Worm (Caenorhabditis elegans) whole organism, L4 larva: ENCODE results near the gene C39E9.8.
A peak's percentile ranks its signal among the peaks of the same experiment; 100 is the strongest.

ENCODE experiments used
- F10B5.3 ChIP-seq: sonication (generic microtip); optimal IDR thresholded peaks from 2 replicates; lab custom pipeline; 2016; ENCODE audit warnings: mild to moderate bottlenecking, missing genetic modification characterization, missing compliant biosample characterization
- F37D6.2 ChIP-seq: sonication (generic microtip); optimal IDR thresholded peaks from 2 replicates; lab custom pipeline; 2016; ENCODE audit warnings: mild to moderate bottlenecking, missing genetic modification characterization, missing compliant biosample characterization
- F49E8.2 ChIP-seq: sonication (generic microtip); optimal IDR thresholded peaks from 2 replicates; lab custom pipeline; 2016; ENCODE audit warnings: missing compliant biosample characterization, mild to moderate bottlenecking, missing genetic modification characterization, borderline replicate concordance
- R02D3.7 ChIP-seq: fragments of 150-350 bp; sonication (generic microtip); optimal IDR thresholded peaks from 3 replicates; lab custom pipeline; 2014; ENCODE audit warnings: missing biosample characterization, missing genetic modification characterization
- Y48G9A.11 ChIP-seq: fragments of 200-800 bp; sonication (Bioruptor generic); IDR thresholded peaks from 2 replicates; pipeline ENCODE4 v1.3.6; 2022; ENCODE audit warnings: missing genetic modification reagents, missing genetic modification characterization, missing compliant biosample characterization
- Y75B8A.6 ChIP-seq: fragments of 200-800 bp; sonication (Bioruptor generic); IDR thresholded peaks from 2 replicates; pipeline ENCODE4 v1.3.6; 2022; ENCODE audit warnings: missing genetic modification reagents, missing genetic modification characterization, missing compliant biosample characterization
- ZK337.2 ChIP-seq: fragments of 200-800 bp; sonication (Bioruptor generic); IDR thresholded peaks from 2 replicates; pipeline ENCODE4 v1.3.6; 2022; ENCODE audit warnings: missing genetic modification reagents, missing genetic modification characterization, missing compliant biosample characterization
- aly-2 ChIP-seq: sonication (generic microtip); optimal IDR thresholded peaks from 2 replicates; lab custom pipeline; 2018; ENCODE audit warnings: missing biosample characterization, missing genetic modification characterization
- arid-1 ChIP-seq: fragments of 200-800 bp; sonication (Bioruptor generic); conservative IDR thresholded peaks from 2 replicates; pipeline ENCODE4 v1.3.6; 2022; ENCODE audit warnings: missing genetic modification reagents, missing genetic modification characterization, missing compliant biosample characterization
- attf-4 ChIP-seq: sonication (generic microtip); optimal IDR thresholded peaks from 3 replicates; lab custom pipeline; 2017; ENCODE audit warnings: missing biosample characterization, missing genetic modification characterization
- ceh-28 ChIP-seq: fragments of 150-350 bp; optimal IDR thresholded peaks from 2 replicates; lab custom pipeline; 2014; ENCODE audit warnings: missing biosample characterization, missing genetic modification reagents, missing genetic modification characterization
- ceh-62 ChIP-seq: sonication (generic microtip); optimal IDR thresholded peaks from 2 replicates; lab custom pipeline; 2017; ENCODE audit warnings: missing biosample characterization, missing genetic modification characterization
- ceh-82 ChIP-seq: sonication (generic microtip); optimal IDR thresholded peaks from 2 replicates; lab custom pipeline; 2017; ENCODE audit warnings: missing biosample characterization, missing genetic modification characterization
- ces-1 ChIP-seq: fragments of 150-350 bp; sonication (generic microtip); optimal IDR thresholded peaks from 4 replicates; lab custom pipeline; 2014; ENCODE audit warnings: missing biosample characterization, missing genetic modification reagents, missing genetic modification characterization
- cey-2 ChIP-seq: sonication (generic microtip); optimal IDR thresholded peaks from 3 replicates; lab custom pipeline; 2017; ENCODE audit warnings: missing genetic modification characterization, mild to moderate bottlenecking, missing compliant biosample characterization, antibody characterized with exemption, borderline replicate concordance; ENCODE audit not compliant: insufficient read depth
- daf-8 ChIP-seq: fragments of 200-800 bp; sonication (Bioruptor generic); IDR thresholded peaks from 2 replicates; pipeline ENCODE4 v1.3.6; 2022; ENCODE audit warnings: missing genetic modification characterization, missing compliant biosample characterization
- dmd-6 ChIP-seq: fragments of 200-800 bp; sonication (Bioruptor generic); IDR thresholded peaks from 2 replicates; pipeline ENCODE4 v1.3.6; 2022; ENCODE audit warnings: missing genetic modification reagents, missing genetic modification characterization, missing compliant biosample characterization
- dmd-9 ChIP-seq: fragments of 200-800 bp; sonication (Bioruptor generic); IDR thresholded peaks from 2 replicates; pipeline ENCODE4 v1.3.6; 2022; ENCODE audit warnings: missing genetic modification reagents, missing genetic modification characterization, missing compliant biosample characterization
- dve-1 ChIP-seq: sonication (generic microtip); optimal IDR thresholded peaks from 2 replicates; lab custom pipeline; 2017; ENCODE audit warnings: antibody characterized with exemption, mild to moderate bottlenecking, missing genetic modification characterization, missing compliant biosample characterization; ENCODE audit not compliant: insufficient read depth
- fkh-10 ChIP-seq: fragments of 150-350 bp; optimal IDR thresholded peaks from 2 replicates; lab custom pipeline; 2014; ENCODE audit warnings: missing biosample characterization, missing genetic modification reagents, missing genetic modification characterization
- gei-8 ChIP-seq: fragments of 200-800 bp; sonication (Bioruptor generic); optimal IDR thresholded peaks from 2 replicates; lab custom pipeline; 2018; ENCODE audit warnings: mild to moderate bottlenecking, missing genetic modification characterization, missing compliant biosample characterization
- hlh-11 ChIP-seq: fragments of 200-800 bp; sonication (Bioruptor generic); optimal IDR thresholded peaks from 2 replicates; lab custom pipeline; 2018; ENCODE audit warnings: mild to moderate bottlenecking, missing genetic modification characterization, missing compliant biosample characterization
- hlh-30 ChIP-seq: sonication (generic microtip); optimal IDR thresholded peaks from 2 replicates; lab custom pipeline; 2017; ENCODE audit warnings: antibody characterized with exemption, mild to moderate bottlenecking, missing genetic modification characterization, missing compliant biosample characterization; ENCODE audit not compliant: insufficient read depth
- lir-3 ChIP-seq: sonication (generic microtip); optimal IDR thresholded peaks from 2 replicates; lab custom pipeline; 2016; ENCODE audit warnings: mild to moderate bottlenecking, missing genetic modification characterization, missing compliant biosample characterization
- lsy-2 ChIP-seq, 2 experiments: fragments of 150-350 bp in 1 of 2; sonication (generic microtip) in 1 of 2; optimal IDR thresholded peaks; 2 replicates each; lab custom pipeline; 2014 to 2017; ENCODE audit warnings: missing biosample characterization in 2 of 2, missing genetic modification characterization in 2 of 2
- madf-5 ChIP-seq, 2 experiments: fragments of 200-800 bp; sonication (Bioruptor generic); IDR thresholded peaks; 2 replicates each; pipeline ENCODE4 v1.3.6; 2022; ENCODE audit warnings: missing compliant biosample characterization in 2 of 2, missing genetic modification characterization in 2 of 2
- mdl-1 ChIP-seq, 2 experiments: fragments of 150-350 bp in 1 of 2; sonication (generic microtip) in 1 of 2; optimal IDR thresholded peaks; 2 replicates each; lab custom pipeline; 2014 to 2017; ENCODE audit warnings: missing biosample characterization in 2 of 2, missing genetic modification characterization in 2 of 2
- mdt-29 ChIP-seq: fragments of 200-800 bp; sonication (Bioruptor generic); IDR thresholded peaks from 2 replicates; pipeline ENCODE4 v1.3.6; 2022; ENCODE audit warnings: missing genetic modification reagents, missing genetic modification characterization, missing compliant biosample characterization
- mes-2 ChIP-seq: sonication (generic microtip); optimal IDR thresholded peaks from 2 replicates; lab custom pipeline; 2016; ENCODE audit warnings: missing genotype, mild to moderate bottlenecking, missing genetic modification characterization, missing compliant biosample characterization; ENCODE audit not compliant: poor library complexity, severe bottlenecking
- mxl-3 ChIP-seq: fragments of 200-800 bp; sonication (Bioruptor generic); optimal IDR thresholded peaks from 2 replicates; lab custom pipeline; 2018; ENCODE audit warnings: mild to moderate bottlenecking, missing genetic modification characterization, missing compliant biosample characterization
- nhr-10 ChIP-seq: fragments of 150-350 bp; optimal IDR thresholded peaks from 2 replicates; lab custom pipeline; 2014; ENCODE audit warnings: missing biosample characterization, missing genetic modification characterization
- nhr-11 ChIP-seq: fragments of 150-350 bp; optimal IDR thresholded peaks from 2 replicates; lab custom pipeline; 2014; ENCODE audit warnings: missing biosample characterization, missing genetic modification characterization
- nhr-28 ChIP-seq: fragments of 150-350 bp; optimal IDR thresholded peaks from 2 replicates; lab custom pipeline; 2014; ENCODE audit warnings: missing biosample characterization, missing genetic modification characterization
- nhr-41 ChIP-seq: fragments of 200-800 bp; sonication (Bioruptor generic); IDR thresholded peaks from 2 replicates; pipeline ENCODE4 v1.3.6; 2022; ENCODE audit warnings: missing genetic modification reagents, missing genetic modification characterization, missing compliant biosample characterization
- nhr-6 ChIP-seq: fragments of 150-350 bp; optimal IDR thresholded peaks from 2 replicates; lab custom pipeline; 2014; ENCODE audit warnings: missing biosample characterization, missing genetic modification characterization
- pha-4 ChIP-seq, 2 experiments: fragments of 150-350 bp in 1 of 2; fragments of 200-800 bp in 1 of 2; sonication (Bioruptor generic) in 1 of 2; IDR thresholded peaks in 1 of 2; optimal IDR thresholded peaks in 1 of 2; 2 replicates each; pipeline versions ENCODE4 v1.3.6 to Lab custom; 2014 to 2022; ENCODE audit warnings: missing genetic modification characterization in 2 of 2, missing genetic modification reagents in 2 of 2, missing biosample characterization in 1 of 2, missing compliant biosample characterization in 1 of 2
- php-3 ChIP-seq: fragments of 200-800 bp; sonication (Bioruptor generic); IDR thresholded peaks from 2 replicates; pipeline ENCODE4 v1.3.6; 2022; ENCODE audit warnings: missing genetic modification reagents, missing genetic modification characterization, missing compliant biosample characterization
- set-16 ChIP-seq: fragments of 200-800 bp; sonication (Bioruptor generic); IDR thresholded peaks from 2 replicates; pipeline ENCODE4 v1.3.6; 2022; ENCODE audit warnings: missing genetic modification reagents, missing genetic modification characterization, missing compliant biosample characterization
- snpc-4 ChIP-seq: fragments of 150-350 bp; optimal IDR thresholded peaks from 2 replicates; lab custom pipeline; 2014; ENCODE audit warnings: missing biosample characterization, missing genetic modification characterization
- tra-1 ChIP-seq: fragments of 200-800 bp; sonication (Bioruptor generic); IDR thresholded peaks from 2 replicates; pipeline ENCODE4 v1.3.6; 2022; ENCODE audit warnings: missing genetic modification reagents, missing genetic modification characterization, missing compliant biosample characterization
- unc-130 ChIP-seq: sonication (generic microtip); optimal IDR thresholded peaks from 2 replicates; lab custom pipeline; 2016; ENCODE audit warnings: missing genetic modification reagents, missing genetic modification characterization, missing compliant biosample characterization
- unc-62 ChIP-seq, 3 experiments: fragments of 150-350 bp in 1 of 3; sonication (generic microtip); optimal IDR thresholded peaks in 2 of 3; peaks in 1 of 3; 1 replicate in 1 of 3; 2 replicates in 2 of 3; lab custom pipeline; 2014 to 2017; ENCODE audit warnings: missing biosample characterization in 3 of 3, missing genetic modification characterization in 3 of 3, missing genetic modification reagents in 3 of 3, missing genotype in 1 of 3
- zfp-3 ChIP-seq: fragments of 200-800 bp; sonication (Bioruptor generic); conservative IDR thresholded peaks from 2 replicates; pipeline ENCODE4 v1.3.6; 2022; ENCODE audit warnings: missing genetic modification reagents, missing genetic modification characterization, missing compliant biosample characterization
- zip-11 ChIP-seq: fragments of 200-800 bp; sonication (Bioruptor generic); IDR thresholded peaks from 2 replicates; pipeline ENCODE4 v1.3.6; 2022; ENCODE audit warnings: missing genetic modification characterization, missing compliant biosample characterization
- ztf-7 ChIP-seq: fragments of 150-350 bp; optimal IDR thresholded peaks from 2 replicates; lab custom pipeline; 2014; ENCODE audit warnings: missing biosample characterization, missing genetic modification characterization

The C39E9.8 gene

ce11 chrIV:13079119-13079518 lies at the start of gene C39E9.8:
Gene C39E9.8 (plus strand): TSS chrIV:13079446.
- TF ChIP-seq nhr-28 (tag; lab: Kevin White, UChicago) (peak; percentile 76), cey-2 (tag; lab: Kevin White, UChicago) (peak; percentile 80), mxl-3 (GFP tag; lab: Kevin White, UChicago) (peak; percentile 60), hlh-30 (tag; lab: Kevin White, UChicago) (peak; percentile 55), dve-1 (tag; lab: Kevin White, UChicago) (peak; percentile 21), nhr-6 (tag; lab: Kevin White, UChicago) (no peak), hlh-11 (tag; lab: Kevin White, UChicago) (peak; percentile 67), mdl-1 (tag; optimal IDR thresholded peaks at IDR 0.05; lab: Kevin White, UChicago) (peak in 1 of 2 experiments; percentile 28), nhr-10 (no peak)

DNA sequence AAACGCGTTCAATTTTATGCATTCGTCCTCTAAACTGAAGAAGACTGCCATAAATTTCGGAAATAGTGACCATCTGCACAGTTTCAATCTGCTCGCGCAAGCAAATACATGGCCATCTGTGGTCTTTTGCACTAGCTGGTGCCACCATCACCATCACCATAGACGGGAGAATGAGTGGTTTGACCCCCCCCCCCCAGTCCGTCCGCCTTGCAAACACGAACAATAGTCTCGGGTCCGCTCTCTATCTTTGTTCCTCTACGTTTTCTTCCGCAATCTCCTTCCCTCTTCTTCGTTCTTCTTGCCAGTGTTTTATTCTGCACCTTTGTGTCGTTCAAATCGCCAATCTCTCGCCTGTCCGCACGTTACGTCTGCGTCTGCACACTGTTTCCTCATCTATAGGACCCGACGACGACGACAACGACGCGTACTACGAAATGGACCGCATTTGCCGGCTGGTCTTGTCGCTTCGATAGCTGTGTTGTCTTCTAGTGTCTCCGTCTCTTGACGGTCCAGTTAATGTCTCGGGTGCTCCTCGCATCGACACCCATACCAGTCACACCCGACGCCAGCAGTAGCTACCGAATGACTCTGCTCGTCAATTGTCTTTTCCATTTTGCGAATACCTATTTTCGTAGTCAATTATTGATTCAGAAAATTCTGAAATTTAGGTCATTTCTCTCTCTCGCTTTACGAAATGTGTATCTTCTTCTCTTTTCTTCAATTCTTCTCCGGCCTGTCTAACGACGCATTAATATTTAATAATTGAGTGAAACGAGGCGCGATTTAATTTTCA lies 49.4 kb upstream of the C39E9.8 start:
- TF ChIP-seq fkh-10 (GFP tag; lab: Kevin White, UChicago): peak; percentile 3
- no peak for TF ChIP-seq Y75B8A.6 (GFP tag; lab: Robert Waterston, UW)
- no peak for TF ChIP-seq ces-1 (GFP tag; lab: Kevin White, UChicago)
- peak; percentile 14 for TF ChIP-seq gei-8 (GFP tag; lab: Kevin White, UChicago)
- TF ChIP-seq R02D3.7 (tag; lab: Kevin White, UChicago): no peak
- TF ChIP-seq dve-1 (tag; lab: Kevin White, UChicago): no peak
- TF ChIP-seq F10B5.3: no peak
- no peak for TF ChIP-seq tra-1 (GFP tag; lab: Robert Waterston, UW)
- TF ChIP-seq madf-5 (GFP tag; IDR thresholded peaks at IDR 0.05; lab: Robert Waterston, UW): no peak
- TF ChIP-seq F49E8.2 (tag; lab: Kevin White, UChicago): no peak
- TF ChIP-seq zip-11: no peak
- no peak for TF ChIP-seq lir-3 (tag; lab: Kevin White, UChicago)
- TF ChIP-seq ZK337.2 (GFP tag; lab: Robert Waterston, UW): no peak
- TF ChIP-seq pha-4 (GFP tag; IDR thresholded peaks at IDR 0.05; lab: Robert Waterston, UW): no peak
- TF ChIP-seq pha-4 (tag; optimal IDR thresholded peaks at IDR 0.05; lab: Kevin White, UChicago): no peak
- TF ChIP-seq nhr-11 (tag; lab: Kevin White, UChicago): no peak
- TF ChIP-seq ztf-7 (tag; lab: Kevin White, UChicago): no peak
- TF ChIP-seq php-3 (GFP tag; lab: Robert Waterston, UW): no peak
- no peak for TF ChIP-seq ceh-82 (tag; lab: Kevin White, UChicago)
- no peak for TF ChIP-seq ceh-62 (tag; lab: Kevin White, UChicago)
- TF ChIP-seq hlh-11 (tag; lab: Kevin White, UChicago): peak; percentile 51
- TF ChIP-seq attf-4: no peak
- peak; percentile 22 for TF ChIP-seq nhr-28 (tag; lab: Kevin White, UChicago)
- no peak for TF ChIP-seq Y48G9A.11 (GFP tag; lab: Robert Waterston, UW)
- TF ChIP-seq arid-1 (GFP tag; lab: Robert Waterston, UW): no peak
- TF ChIP-seq mdt-29 (GFP tag; lab: Robert Waterston, UW): no peak
- no peak for TF ChIP-seq lsy-2 (tag; optimal IDR thresholded peaks at IDR 0.05; lab: Kevin White, UChicago)
- no peak for TF ChIP-seq daf-8 (GFP tag; lab: Robert Waterston, UW)
- TF ChIP-seq F37D6.2 (tag; lab: Kevin White, UChicago): no peak
- TF ChIP-seq dmd-9 (GFP tag; lab: Robert Waterston, UW): no peak
- TF ChIP-seq ceh-28 (tag; lab: Kevin White, UChicago): no peak
- TF ChIP-seq mes-2 (tag; lab: Kevin White, UChicago): peak; percentile 27
- TF ChIP-seq snpc-4: no peak
- no peak for TF ChIP-seq dmd-6
- TF ChIP-seq unc-130 (GFP tag; lab: Kevin White, UChicago): no peak
- no peak for TF ChIP-seq aly-2 (tag; lab: Kevin White, UChicago)
- TF ChIP-seq nhr-41 (GFP tag; lab: Robert Waterston, UW): no peak
- TF ChIP-seq unc-62 (GFP tag; optimal IDR thresholded peaks at IDR 0.05 in 1 of 2; lab: Kevin White, UChicago): peak in 1 of 2 experiments; percentile 79
- TF ChIP-seq unc-62 (tag; optimal IDR thresholded peaks at IDR 0.05; lab: Kevin White, UChicago): no peak
- no peak for TF ChIP-seq zfp-3
- no peak for TF ChIP-seq set-16
